Fruit fly (Drosophila melanogaster) whole organism, prepupa: ENCODE results near the gene Wdr24.

Source experiments
- CG10631 ChIP-seq: fragments of 200-800 bp; sonication (Bioruptor generic); optimal IDR thresholded peaks from 2 replicates; lab custom pipeline; 2016; ENCODE audit warnings: missing biosample characterization, missing genetic modification characterization
- CG10669 ChIP-seq: fragments of 200-800 bp; sonication (Bioruptor generic); optimal IDR thresholded peaks from 3 replicates; lab custom pipeline; 2018; ENCODE audit warnings: missing biosample characterization, mild to moderate bottlenecking, missing genetic modification characterization, moderate library complexity
- CG11294 ChIP-seq: fragments of 200-800 bp; sonication (Bioruptor generic); IDR thresholded peaks from 2 replicates; pipeline ENCODE4 v1.3.6; 2022; ENCODE audit warnings: missing biosample characterization, missing genetic modification characterization
- CG11762 ChIP-seq: fragments of 200-800 bp; sonication (Bioruptor generic); optimal IDR thresholded peaks from 3 replicates; lab custom pipeline; 2016; ENCODE audit warnings: missing biosample characterization, missing genetic modification characterization; ENCODE audit not compliant: insufficient read depth
- CG11902 ChIP-seq: fragments of 200-800 bp; sonication (Bioruptor generic); optimal IDR thresholded peaks from 3 replicates; lab custom pipeline; 2016; ENCODE audit warnings: missing biosample characterization, missing genetic modification characterization
- CG15336 ChIP-seq: fragments of 200-800 bp; sonication (Bioruptor generic); IDR thresholded peaks from 2 replicates; pipeline ENCODE4 v1.3.6; 2022; ENCODE audit warnings: missing biosample characterization, missing genetic modification characterization
- CG1621 ChIP-seq: fragments of 200-800 bp; sonication (Bioruptor generic); optimal IDR thresholded peaks from 3 replicates; lab custom pipeline; 2018; ENCODE audit warnings: missing biosample characterization, mild to moderate bottlenecking, missing genetic modification characterization
- CG16779 ChIP-seq: fragments of 200-800 bp; sonication (Bioruptor generic); optimal IDR thresholded peaks from 3 replicates; lab custom pipeline; 2017; ENCODE audit warnings: missing biosample characterization, mild to moderate bottlenecking, missing genetic modification characterization
- CG3032 ChIP-seq: fragments of 200-800 bp; optimal IDR thresholded peaks from 2 replicates; lab custom pipeline; 2019; ENCODE audit warnings: missing biosample characterization, mild to moderate bottlenecking, missing genetic modification characterization, moderate library complexity
- CG31627 ChIP-seq: fragments of 200-800 bp; sonication (Bioruptor generic); optimal IDR thresholded peaks from 3 replicates; lab custom pipeline; 2016; ENCODE audit warnings: missing biosample characterization, missing genetic modification characterization
- CG32006 ChIP-seq: fragments of 200-800 bp; sonication (Bioruptor generic); optimal IDR thresholded peaks from 3 replicates; lab custom pipeline; 2017; ENCODE audit warnings: missing biosample characterization, mild to moderate bottlenecking, missing genetic modification characterization
- CG34406 ChIP-seq: fragments of 200-800 bp; sonication (Bioruptor generic); optimal IDR thresholded peaks from 3 replicates; lab custom pipeline; 2016; ENCODE audit warnings: missing biosample characterization, missing genetic modification characterization
- CG4318 ChIP-seq: fragments of 200-800 bp; sonication (Bioruptor generic); optimal IDR thresholded peaks from 3 replicates; lab custom pipeline; 2017; ENCODE audit warnings: missing biosample characterization, mild to moderate bottlenecking, missing genetic modification characterization
- CG6163 ChIP-seq: fragments of 200-800 bp; sonication (Bioruptor generic); IDR thresholded peaks from 3 replicates; pipeline ENCODE4 v1.3.6; 2022; ENCODE audit warnings: missing biosample characterization, missing genetic modification characterization
- CG6276 ChIP-seq: fragments of 200-800 bp; sonication (Bioruptor generic); optimal IDR thresholded peaks from 2 replicates; lab custom pipeline; 2017; ENCODE audit warnings: missing biosample characterization, mild to moderate bottlenecking, missing genetic modification characterization
- CG6792 ChIP-seq: fragments of 200-800 bp; sonication (Bioruptor generic); optimal IDR thresholded peaks from 3 replicates; lab custom pipeline; 2016; ENCODE audit warnings: missing biosample characterization, missing genetic modification characterization
- CG6808 ChIP-seq: fragments of 200-800 bp; sonication (Bioruptor generic); optimal IDR thresholded peaks from 3 replicates; lab custom pipeline; 2017; ENCODE audit warnings: missing biosample characterization, missing genetic modification characterization, mild to moderate bottlenecking, moderate library complexity, missing genetic modification reagents
- CG6854 ChIP-seq: fragments of 200-800 bp; sonication (Bioruptor generic); optimal IDR thresholded peaks from 2 replicates; lab custom pipeline; 2017; ENCODE audit warnings: missing biosample characterization, mild to moderate bottlenecking, missing genetic modification characterization
- CG7368 ChIP-seq: fragments of 200-800 bp; sonication (Bioruptor generic); optimal IDR thresholded peaks from 3 replicates; lab custom pipeline; 2016; ENCODE audit warnings: missing biosample characterization, missing genetic modification characterization
- CG8119 ChIP-seq: fragments of 200-800 bp; sonication (Bioruptor generic); IDR thresholded peaks from 3 replicates; pipeline ENCODE4 v1.3.6; 2022; ENCODE audit warnings: missing biosample characterization, missing genetic modification characterization
- CG8319 ChIP-seq: fragments of 200-800 bp; sonication (Bioruptor generic); optimal IDR thresholded peaks from 3 replicates; lab custom pipeline; 2016; ENCODE audit warnings: missing biosample characterization, missing genetic modification characterization
- CG8632 ChIP-seq: fragments of 200-800 bp; sonication (Bioruptor generic); optimal IDR thresholded peaks from 3 replicates; lab custom pipeline; 2016; ENCODE audit warnings: missing biosample characterization, missing genetic modification characterization
- CG9139 ChIP-seq: fragments of 200-800 bp; sonication (Bioruptor generic); optimal IDR thresholded peaks from 3 replicates; lab custom pipeline; 2017; ENCODE audit warnings: missing biosample characterization, mild to moderate bottlenecking, missing genetic modification characterization
- Eip75B ChIP-seq: fragments of 200-800 bp; sonication (Bioruptor generic); optimal IDR thresholded peaks from 3 replicates; lab custom pipeline; 2016; ENCODE audit warnings: missing biosample characterization, missing genetic modification characterization
- Eip78C ChIP-seq: fragments of 200-800 bp; sonication (Bioruptor generic); peaks from one replicate; lab custom pipeline; 2016; ENCODE audit warnings: missing biosample characterization, missing genetic modification characterization
- Ets96B ChIP-seq: fragments of 200-800 bp; optimal IDR thresholded peaks from 2 replicates; lab custom pipeline; 2019; ENCODE audit warnings: missing biosample characterization, mild to moderate bottlenecking, missing genetic modification characterization, moderate library complexity
- Gug ChIP-seq: fragments of 200-800 bp; sonication (Bioruptor generic); IDR thresholded peaks from 2 replicates; pipeline ENCODE4 v1.3.6; 2022; ENCODE audit warnings: missing biosample characterization, missing genetic modification characterization
- Hr38 ChIP-seq: sonication (Bioruptor generic); optimal IDR thresholded peaks from 2 replicates; lab custom pipeline; 2016; ENCODE audit warnings: missing biosample characterization, missing genetic modification characterization
- Lpt ChIP-seq: fragments of 200-800 bp; sonication (Bioruptor generic); optimal IDR thresholded peaks from 3 replicates; lab custom pipeline; 2016; ENCODE audit warnings: missing biosample characterization, missing genetic modification characterization
- Met ChIP-seq: fragments of 200-800 bp; sonication (Bioruptor generic); optimal IDR thresholded peaks from 3 replicates; lab custom pipeline; 2016; ENCODE audit warnings: missing biosample characterization, missing genetic modification characterization
- OdsH ChIP-seq: fragments of 200-800 bp; sonication (Bioruptor generic); optimal IDR thresholded peaks from 3 replicates; lab custom pipeline; 2016; ENCODE audit warnings: missing biosample characterization, missing genetic modification characterization
- Smox ChIP-seq: fragments of 200-800 bp; sonication (Bioruptor generic); optimal IDR thresholded peaks from 3 replicates; lab custom pipeline; 2016; ENCODE audit warnings: missing biosample characterization, missing genetic modification characterization
- Sox102F ChIP-seq: fragments of 200-800 bp; sonication (Bioruptor generic); optimal IDR thresholded peaks from 2 replicates; lab custom pipeline; 2016; ENCODE audit warnings: missing biosample characterization, mild to moderate bottlenecking, missing genetic modification characterization
- Sox14 ChIP-seq: fragments of 200-800 bp; sonication (Bioruptor generic); optimal IDR thresholded peaks from 3 replicates; lab custom pipeline; 2016; ENCODE audit warnings: missing biosample characterization, missing genetic modification characterization
- acj6 ChIP-seq: fragments of 200-800 bp; sonication (Bioruptor generic); optimal IDR thresholded peaks from 3 replicates; lab custom pipeline; 2016; ENCODE audit warnings: missing biosample characterization, missing genetic modification characterization
- dac ChIP-seq: fragments of 200-800 bp; sonication (Bioruptor generic); optimal IDR thresholded peaks from 2 replicates; lab custom pipeline; 2017; ENCODE audit warnings: missing biosample characterization, mild to moderate bottlenecking, missing genetic modification characterization
- dsx ChIP-seq: fragments of 200-800 bp; optimal IDR thresholded peaks from 3 replicates; lab custom pipeline; 2019; ENCODE audit warnings: missing biosample characterization, mild to moderate bottlenecking, missing genetic modification characterization, moderate library complexity; ENCODE audit not compliant: poor library complexity, severe bottlenecking
- eg ChIP-seq: fragments of 200-800 bp; sonication (Bioruptor generic); IDR thresholded peaks from 3 replicates; pipeline ENCODE4 v1.3.6; 2022; ENCODE audit warnings: missing biosample characterization, missing genetic modification characterization
- fd59A ChIP-seq: fragments of 200-800 bp; sonication (Bioruptor generic); optimal IDR thresholded peaks from 2 replicates; lab custom pipeline; 2017; ENCODE audit warnings: missing biosample characterization, mild to moderate bottlenecking, missing genetic modification characterization, missing genetic modification reagents
- fkh ChIP-seq: fragments of 200-800 bp; sonication (Bioruptor generic); optimal IDR thresholded peaks from 3 replicates; lab custom pipeline; 2017; ENCODE audit warnings: missing biosample characterization, mild to moderate bottlenecking, missing genetic modification characterization, moderate library complexity
- lz ChIP-seq: fragments of 200-800 bp; sonication (Bioruptor generic); optimal IDR thresholded peaks from 3 replicates; lab custom pipeline; 2016; ENCODE audit warnings: missing biosample characterization, missing genetic modification characterization
- net ChIP-seq: fragments of 200-800 bp; sonication (Bioruptor generic); optimal IDR thresholded peaks from 3 replicates; lab custom pipeline; 2016; ENCODE audit warnings: missing biosample characterization, missing genetic modification characterization
- pdm3 ChIP-seq: fragments of 200-800 bp; sonication (Bioruptor generic); optimal IDR thresholded peaks from 3 replicates; lab custom pipeline; 2016; ENCODE audit warnings: missing biosample characterization, missing genetic modification characterization
- salr ChIP-seq, 2 experiments: fragments of 200-800 bp; sonication (Bioruptor generic); optimal IDR thresholded peaks; 3 replicates each; lab custom pipeline; 2016 to 2018; ENCODE audit warnings: missing biosample characterization in 2 of 2, missing genetic modification characterization in 2 of 2, mild to moderate bottlenecking in 1 of 2
- spab ChIP-seq: fragments of 200-800 bp; sonication (Bioruptor generic); optimal IDR thresholded peaks from 2 replicates; lab custom pipeline; 2017; ENCODE audit warnings: missing biosample characterization, mild to moderate bottlenecking, missing genetic modification characterization, missing genetic modification reagents
- ss ChIP-seq, 2 experiments: fragments of 200-800 bp; sonication (Bioruptor generic); optimal IDR thresholded peaks; 2 replicates in 1 of 2; 3 replicates in 1 of 2; lab custom pipeline; 2017 to 2018; ENCODE audit warnings: mild to moderate bottlenecking in 2 of 2, missing biosample characterization in 2 of 2, missing genetic modification characterization in 2 of 2, moderate library complexity in 1 of 2
- svp ChIP-seq: fragments of 200-800 bp; sonication (Bioruptor generic); peaks from one replicate; lab custom pipeline; 2016; ENCODE audit warnings: missing biosample characterization, missing genetic modification characterization
- topi ChIP-seq: fragments of 200-800 bp; sonication (Bioruptor generic); optimal IDR thresholded peaks from 3 replicates; lab custom pipeline; 2016; ENCODE audit warnings: missing biosample characterization, missing genetic modification characterization
- vri ChIP-seq: fragments of 200-800 bp; sonication (Bioruptor generic); optimal IDR thresholded peaks from 3 replicates; lab custom pipeline; 2016; ENCODE audit warnings: missing biosample characterization, mild to moderate bottlenecking, missing genetic modification characterization

Wdr24 gene

dm6 chr3R:29757681-29758080, 12.8 kb upstream of the Wdr24 start (continued):
- TF ChIP-seq dac (peak; percentile 58), CG10669 (GFP tag; lab: Kevin White, UChicago) (peak; percentile 26), lz (GFP tag; lab: Kevin White, UChicago) (peak; percentile 47), CG7368 (GFP tag; lab: Kevin White, UChicago) (no peak), CG11902 (GFP tag; lab: Kevin White, UChicago) (peak; percentile 35), CG11762 (GFP tag; lab: Kevin White, UChicago) (no peak), net (GFP tag; lab: Kevin White, UChicago) (no peak), CG15336 (GFP tag; lab: Robert Waterston, UW) (peak; percentile 74), OdsH (peak; percentile 64), CG4318 (GFP tag; lab: Kevin White, UChicago) (peak; percentile 73), vri (GFP tag; lab: Kevin White, UChicago) (no peak), topi (peak; percentile 65), CG8119 (GFP tag; lab: Robert Waterston, UW) (peak; percentile 74)

dm6 chr3R:29757226-29757625, 12.3 kb upstream of the Wdr24 start:
- TF ChIP-seq CG9139 (GFP tag; lab: Kevin White, UChicago) (peak; percentile 72), net (GFP tag; lab: Kevin White, UChicago) (peak; percentile 14), CG34406 (GFP tag; lab: Kevin White, UChicago) (peak; percentile 7), CG7368 (GFP tag; lab: Kevin White, UChicago) (no peak), pdm3 (GFP tag; lab: Kevin White, UChicago) (no peak), CG10631 (GFP tag; lab: Kevin White, UChicago) (peak; percentile 18), svp (GFP tag; lab: Kevin White, UChicago) (no peak), CG11294 (GFP tag; lab: Robert Waterston, UW) (no peak; the same call in 1 of the 2 replicates), eg (GFP tag; lab: Robert Waterston, UW) (no peak; the same call in 1 of the 3 replicates), CG11762 (GFP tag; lab: Kevin White, UChicago) (peak; percentile 19), CG8632 (GFP tag; lab: Kevin White, UChicago) (peak; percentile 44), fkh (GFP tag; lab: Kevin White, UChicago) (no peak), CG6792 (GFP tag; lab: Kevin White, UChicago) (peak; percentile 0), CG16779 (tag; lab: Kevin White, UChicago) (peak; percentile 6), CG6276 (no peak), Sox14 (peak; percentile 49), Ets96B (no peak), ss (GFP tag; optimal IDR thresholded peaks at IDR 0.05; lab: Kevin White, UChicago) (peak; percentile 55 to 60), CG3032 (no peak), CG1621 (tag; lab: Kevin White, UChicago) (peak; percentile 56), spab (peak; percentile 39), Smox (GFP tag; lab: Kevin White, UChicago) (no peak), Lpt (GFP tag; lab: Kevin White, UChicago) (no peak), salr (GFP tag; optimal IDR thresholded peaks at IDR 0.05; lab: Kevin White, UChicago) (peak in 1 of 2 experiments; percentile 45), acj6 (GFP tag; lab: Kevin White, UChicago) (no peak), Met (no peak), CG10669 (GFP tag; lab: Kevin White, UChicago) (peak; percentile 35), CG4318 (GFP tag; lab: Kevin White, UChicago) (no peak), CG32006 (GFP tag; lab: Kevin White, UChicago) (no peak), CG6808 (GFP tag; lab: Kevin White, UChicago) (peak; percentile 65), fd59A (GFP tag; lab: Kevin White, UChicago) (peak; percentile 10), OdsH (no peak), CG31627 (GFP tag; lab: Kevin White, UChicago) (no peak), Eip78C (GFP tag; lab: Kevin White, UChicago) (peak; percentile 59), Sox102F (GFP tag; lab: Kevin White, UChicago) (no peak), dsx (GFP tag; lab: Kevin White, UChicago) (no peak), Hr38 (peak; percentile 54), Gug (GFP tag; lab: Robert Waterston, UW) (peak; percentile 25; the same call in 1 of the 2 replicates), Eip75B (GFP tag; lab: Kevin White, UChicago) (no peak), CG6854 (peak; percentile 17), CG8319 (no peak), vri (GFP tag; lab: Kevin White, UChicago) (no peak), CG6163 (GFP tag; lab: Robert Waterston, UW) (peak; percentile 55; the same call in 2 of the 3 replicates)
